Fruit fly (Drosophila melanogaster): ENCODE data around the gene CG33644.

DNA sequence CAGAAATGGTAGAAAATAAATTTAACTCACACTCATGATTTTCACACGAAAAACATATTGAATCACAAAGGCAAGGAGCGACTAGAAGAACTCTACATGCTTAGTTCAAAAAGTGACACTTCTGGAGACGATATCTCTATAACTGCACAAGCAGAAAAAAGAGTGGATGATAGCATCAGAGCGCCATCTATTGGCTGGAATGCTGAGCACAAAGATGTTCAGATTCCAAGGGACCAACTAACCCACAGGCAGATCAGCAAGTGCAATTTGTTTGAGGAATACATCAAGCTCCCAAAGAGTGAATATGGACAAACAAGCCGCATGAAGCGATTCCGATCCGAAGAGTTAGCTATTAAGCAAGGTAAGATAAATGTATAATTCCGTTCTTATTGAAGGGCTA lies 8.8 kb downstream of the CG33644 start, which contains the start of gene CG16852:
- TF ChIP-seq Dll (GFP tag; IDR thresholded peaks at IDR 0.05; ENCODE audit: partially characterized antibody), result no peak
- TF ChIP-seq gfzf (GFP tag; optimal IDR thresholded peaks at IDR 0.05), result no peak
- no peak for TF ChIP-seq Fer1 (GFP tag; optimal IDR thresholded peaks at IDR 0.05)
- no peak for TF ChIP-seq CG17385 (GFP tag; optimal IDR thresholded peaks at IDR 0.05)
- TF ChIP-seq mld (GFP tag; IDR thresholded peaks at IDR 0.05; ENCODE audit: partially characterized antibody), result no peak
- TF ChIP-seq CG6689 (GFP tag; IDR thresholded peaks at IDR 0.05), result no peak
- no peak for TF ChIP-seq HLH54F (GFP tag; optimal IDR thresholded peaks at IDR 0.05)
- no peak for TF ChIP-seq jigr1 (GFP tag; IDR thresholded peaks at IDR 0.05)
- TF ChIP-seq pzg (GFP tag; optimal IDR thresholded peaks at IDR 0.05), result no peak
- no peak for TF ChIP-seq Fer3 (tag; optimal IDR thresholded peaks at IDR 0.05)
- no peak for TF ChIP-seq CG10654 (GFP tag; optimal IDR thresholded peaks at IDR 0.05)
- TF ChIP-seq CG4730 (GFP tag; IDR thresholded peaks at IDR 0.05), result no peak

Data from whole organism, embryonic.